Fruit fly (Drosophila melanogaster) whole organism: ENCODE data around the gene CG31388.

Experiments
- CG8478 ChIP-seq: fragments of >200 bp; optimal IDR thresholded peaks from 2 replicates; lab custom pipeline; 2018; ENCODE audit warnings: inconsistent platforms
- pan ChIP-seq: fragments of >200 bp; optimal IDR thresholded peaks from 2 replicates; lab custom pipeline; 2017
- psq ChIP-seq: fragments of >200 bp; optimal IDR thresholded peaks from 2 replicates; lab custom pipeline; 2017
- usp ChIP-seq: fragments of >200 bp; optimal IDR thresholded peaks from 2 replicates; lab custom pipeline; 2017; ENCODE audit warnings: missing biosample characterization, missing genetic modification characterization, mixed read lengths

DNA sequence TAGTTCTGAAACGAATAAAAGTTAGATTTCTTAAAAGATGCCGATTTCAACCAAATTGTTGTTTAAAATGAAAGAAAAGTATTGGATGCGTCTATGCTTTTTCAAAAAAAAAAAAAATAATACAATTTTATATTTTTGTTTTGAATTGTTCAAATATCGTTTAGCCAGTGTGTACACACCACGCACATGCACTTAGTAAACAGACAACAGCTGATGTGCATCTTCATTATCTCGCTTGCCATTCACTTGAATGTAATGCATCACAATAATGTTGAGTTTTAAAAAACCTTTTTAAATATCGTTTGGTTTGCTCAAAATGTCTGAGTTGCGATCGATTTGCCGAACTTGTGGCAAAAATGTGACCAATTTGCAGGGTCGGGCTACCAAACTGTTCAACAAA, 1.6 kb upstream of the CG31388 start, which contains the start of gene CG31441:
- TF ChIP-seq pan (lab: Kevin White, UChicago) (no peak), psq (lab: Kevin White, UChicago) (no peak), CG8478 (lab: Kevin White, UChicago) (no peak), usp (GFP tag; lab: Kevin White, UChicago) (no peak)
